Worm (Caenorhabditis elegans) whole organism, mixed stage, embryonic: ENCODE data around the gene C02F5.2.

Experiments
- bed-3 ChIP-seq: fragments of 200-800 bp; sonication (Bioruptor generic); optimal IDR thresholded peaks from 3 replicates; lab custom pipeline; 2018; ENCODE audit warnings: mild to moderate bottlenecking, missing genetic modification characterization, moderate library complexity, missing compliant biosample characterization
- ceh-39 ChIP-seq: fragments of 150-350 bp; optimal IDR thresholded peaks from 2 replicates; lab custom pipeline; 2014; ENCODE audit warnings: missing biosample characterization, missing genetic modification characterization
- ceh-43 ChIP-seq: fragments of 200-800 bp; sonication (Bioruptor generic); optimal IDR thresholded peaks from 2 replicates; lab custom pipeline; 2018; ENCODE audit warnings: mild to moderate bottlenecking, missing genetic modification characterization, moderate library complexity, missing compliant biosample characterization
- ces-1 ChIP-seq: fragments of 150-350 bp; optimal IDR thresholded peaks from 2 replicates; lab custom pipeline; 2014; ENCODE audit warnings: missing biosample characterization, missing genetic modification reagents, missing genetic modification characterization
- cnd-1 ChIP-seq: fragments of 200-800 bp; sonication (Bioruptor generic); optimal IDR thresholded peaks from 2 replicates; lab custom pipeline; 2018; ENCODE audit warnings: mild to moderate bottlenecking, missing genetic modification characterization, missing compliant biosample characterization
- drap-1 ChIP-seq: fragments of 200-800 bp; sonication (Bioruptor generic); optimal IDR thresholded peaks from 3 replicates; lab custom pipeline; 2018; ENCODE audit warnings: mild to moderate bottlenecking, missing genetic modification characterization, missing compliant biosample characterization
- elt-3 ChIP-seq: fragments of 150-350 bp; optimal IDR thresholded peaks from 2 replicates; lab custom pipeline; 2014; ENCODE audit warnings: missing biosample characterization, missing genetic modification characterization
- flh-1 ChIP-seq: fragments of 200-800 bp; sonication (Bioruptor generic); optimal IDR thresholded peaks from 2 replicates; lab custom pipeline; 2018; ENCODE audit warnings: mild to moderate bottlenecking, missing genetic modification characterization, moderate library complexity, missing compliant biosample characterization
- ham-2 ChIP-seq: fragments of 200-800 bp; sonication (Bioruptor generic); optimal IDR thresholded peaks from 2 replicates; lab custom pipeline; 2018; ENCODE audit warnings: mild to moderate bottlenecking, missing genetic modification characterization, missing compliant biosample characterization
- hlh-1 ChIP-seq: fragments of 150-350 bp; optimal IDR thresholded peaks from 2 replicates; lab custom pipeline; 2014; ENCODE audit warnings: missing biosample characterization, missing genetic modification reagents, missing genetic modification characterization
- lin-13 ChIP-seq: fragments of 150-350 bp; optimal IDR thresholded peaks from 2 replicates; lab custom pipeline; 2014; ENCODE audit warnings: missing biosample characterization, missing genetic modification characterization
- lin-32 ChIP-seq: fragments of 200-800 bp; sonication (Bioruptor generic); optimal IDR thresholded peaks from 2 replicates; lab custom pipeline; 2018; ENCODE audit warnings: mild to moderate bottlenecking, missing genetic modification characterization, missing compliant biosample characterization
- lsy-2 ChIP-seq: fragments of 150-350 bp; optimal IDR thresholded peaks from 2 replicates; lab custom pipeline; 2014; ENCODE audit warnings: missing biosample characterization, missing genetic modification characterization
- mab-5 ChIP-seq: fragments of 150-350 bp; optimal IDR thresholded peaks from 2 replicates; lab custom pipeline; 2014; ENCODE audit warnings: missing biosample characterization, missing genetic modification characterization
- mls-2 ChIP-seq: sonication (generic microtip); optimal IDR thresholded peaks from 2 replicates; lab custom pipeline; 2016; ENCODE audit warnings: mild to moderate bottlenecking, missing genetic modification characterization, moderate library complexity, missing compliant biosample characterization
- nhr-12 ChIP-seq: fragments of 150-350 bp; optimal IDR thresholded peaks from 2 replicates; lab custom pipeline; 2014; ENCODE audit warnings: missing biosample characterization, missing genetic modification characterization
- nhr-2 ChIP-seq: fragments of 150-350 bp; optimal IDR thresholded peaks from 2 replicates; lab custom pipeline; 2014; ENCODE audit warnings: missing biosample characterization, missing genetic modification characterization
- nhr-237 ChIP-seq: fragments of 150-350 bp; optimal IDR thresholded peaks from 2 replicates; lab custom pipeline; 2014; ENCODE audit warnings: missing biosample characterization, missing genetic modification characterization
- nhr-28 ChIP-seq: fragments of 150-350 bp; optimal IDR thresholded peaks from 2 replicates; lab custom pipeline; 2014; ENCODE audit warnings: missing biosample characterization, missing genetic modification characterization
- nhr-76 ChIP-seq: sonication (generic microtip); optimal IDR thresholded peaks from 2 replicates; lab custom pipeline; 2017; ENCODE audit warnings: missing biosample characterization, missing genetic modification characterization
- pha-4 ChIP-seq: fragments of 150-350 bp; optimal IDR thresholded peaks from 2 replicates; lab custom pipeline; 2018; ENCODE audit warnings: missing biosample characterization, missing genetic modification reagents, missing genetic modification characterization
- snpc-4 ChIP-seq: fragments of 150-350 bp; optimal IDR thresholded peaks from 2 replicates; lab custom pipeline; 2014; ENCODE audit warnings: missing biosample characterization, missing genetic modification characterization
- sptf-1 ChIP-seq: sonication (generic microtip); optimal IDR thresholded peaks from 2 replicates; lab custom pipeline; 2017; ENCODE audit warnings: mild to moderate bottlenecking, missing genetic modification characterization, moderate library complexity, missing compliant biosample characterization
- tbx-8 ChIP-seq: fragments of 200-800 bp; sonication (Bioruptor generic); optimal IDR thresholded peaks from 2 replicates; lab custom pipeline; 2018; ENCODE audit warnings: mild to moderate bottlenecking, missing genetic modification characterization, moderate library complexity, missing compliant biosample characterization
- unc-120 ChIP-seq: sonication (generic microtip); optimal IDR thresholded peaks from 2 replicates; lab custom pipeline; 2017; ENCODE audit warnings: missing genetic modification characterization, missing compliant biosample characterization; ENCODE audit not compliant: poor library complexity, severe bottlenecking
- unc-62 ChIP-seq: fragments of 150-350 bp; optimal IDR thresholded peaks from 2 replicates; lab custom pipeline; 2014; ENCODE audit warnings: missing biosample characterization, missing genetic modification reagents, missing genetic modification characterization
- zip-8 ChIP-seq: fragments of 150-350 bp; optimal IDR thresholded peaks from 2 replicates; lab custom pipeline; 2014; ENCODE audit warnings: missing biosample characterization, missing genetic modification characterization
- ztf-11 ChIP-seq: fragments of 150-350 bp; optimal IDR thresholded peaks from 2 replicates; lab custom pipeline; 2014; ENCODE audit warnings: missing biosample characterization, missing genetic modification characterization

C02F5.2 gene

DNA sequence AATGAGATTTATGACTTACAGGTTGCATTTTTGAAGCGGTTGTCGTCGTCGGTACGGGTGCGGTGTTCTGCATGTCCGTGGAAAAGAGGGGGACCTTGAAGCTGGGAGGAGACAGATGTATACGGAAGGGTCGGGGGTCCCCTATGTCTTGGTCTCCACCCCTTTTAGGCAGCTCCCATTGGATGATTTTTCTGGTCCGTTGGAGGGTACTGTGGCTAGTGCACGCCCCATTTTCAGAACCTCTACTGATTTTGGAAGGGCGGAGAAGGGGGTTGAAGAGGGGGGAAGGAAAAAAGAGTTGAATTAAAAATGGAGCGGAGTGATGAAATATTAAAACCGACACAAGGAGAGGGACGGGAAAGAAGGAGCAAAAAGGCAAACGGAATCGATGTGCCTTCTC is 33.2 kb upstream of the C02F5.2 start, which contains the start of gene unc-86:
TSS of gene unc-86 (minus strand) at position 113 of the 400 bp plus-strand sequence.
- TF ChIP-seq lsy-2 (tag; lab: Kevin White, UChicago) (peak; percentile 55), ztf-11 (tag; lab: Kevin White, UChicago) (no peak)

DNA sequence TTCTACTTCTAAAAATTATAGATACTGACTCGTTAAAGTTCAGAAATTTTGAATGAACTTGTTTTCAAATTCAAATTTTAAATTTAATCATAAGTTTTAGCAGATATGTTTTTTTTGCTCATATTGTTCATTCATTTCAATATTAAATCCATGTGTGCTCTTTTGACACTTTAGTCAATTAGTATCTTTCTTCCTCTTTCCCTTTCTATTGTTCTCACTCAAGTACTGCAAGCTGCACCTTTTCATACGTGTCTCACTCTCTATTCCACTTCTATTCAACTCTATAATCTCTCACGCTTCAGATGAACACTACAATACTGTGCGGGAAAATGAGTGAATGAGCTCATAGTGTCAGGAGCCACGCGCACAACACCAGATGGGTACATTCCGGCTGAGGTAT is 31.5 kb upstream of the C02F5.2 start, which contains the start of gene C30A5.16:
TSS of gene C30A5.16 (plus strand) at position 301 of the 400 bp plus-strand sequence.
- TF ChIP-seq flh-1 (GFP tag; lab: Kevin White, UChicago) = no peak
- no peak for TF ChIP-seq snpc-4 (tag; lab: Kevin White, UChicago)
- no peak for TF ChIP-seq sptf-1
- TF ChIP-seq lin-13 = no peak
- TF ChIP-seq lin-32 = no peak
- no peak for TF ChIP-seq drap-1 (GFP tag; lab: Kevin White, UChicago)
- TF ChIP-seq unc-62 (GFP tag; lab: Kevin White, UChicago) = no peak
- TF ChIP-seq tbx-8 (GFP tag; lab: Kevin White, UChicago) = no peak
- TF ChIP-seq nhr-76 = no peak
- no peak for TF ChIP-seq ztf-11 (tag; lab: Kevin White, UChicago)
- TF ChIP-seq ceh-43 (GFP tag; lab: Kevin White, UChicago) = no peak
- no peak for TF ChIP-seq bed-3 (GFP tag; lab: Kevin White, UChicago)
- no peak for TF ChIP-seq elt-3
- TF ChIP-seq cnd-1 (tag; lab: Kevin White, UChicago) = no peak
- TF ChIP-seq lsy-2 (tag; lab: Kevin White, UChicago) = no peak

DNA sequence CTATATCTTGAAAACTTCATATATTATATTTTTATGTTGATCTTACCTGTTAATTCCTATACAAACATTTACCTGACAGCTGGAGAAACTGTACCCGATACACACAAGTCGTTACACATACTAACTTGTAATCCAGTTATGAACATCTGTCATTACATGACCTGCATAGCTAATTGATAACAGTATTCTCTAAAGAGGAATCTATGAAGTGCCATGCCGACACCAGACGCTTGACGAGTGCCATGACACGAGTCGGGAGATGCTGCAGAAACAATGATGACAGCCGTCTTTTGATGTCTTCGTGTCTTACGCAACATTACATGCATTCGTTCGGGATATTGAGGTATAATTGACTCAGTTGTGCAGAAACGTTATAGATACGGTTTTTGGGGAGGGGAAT is 29.3 kb upstream of the C02F5.2 start:
- TF ChIP-seq nhr-2 (tag; lab: Kevin White, UChicago) (peak; percentile 31), ces-1 (GFP tag; lab: Kevin White, UChicago) (no peak), unc-62 (GFP tag; lab: Kevin White, UChicago) (no peak), zip-8 (tag; lab: Kevin White, UChicago) (peak; percentile 27)

DNA sequence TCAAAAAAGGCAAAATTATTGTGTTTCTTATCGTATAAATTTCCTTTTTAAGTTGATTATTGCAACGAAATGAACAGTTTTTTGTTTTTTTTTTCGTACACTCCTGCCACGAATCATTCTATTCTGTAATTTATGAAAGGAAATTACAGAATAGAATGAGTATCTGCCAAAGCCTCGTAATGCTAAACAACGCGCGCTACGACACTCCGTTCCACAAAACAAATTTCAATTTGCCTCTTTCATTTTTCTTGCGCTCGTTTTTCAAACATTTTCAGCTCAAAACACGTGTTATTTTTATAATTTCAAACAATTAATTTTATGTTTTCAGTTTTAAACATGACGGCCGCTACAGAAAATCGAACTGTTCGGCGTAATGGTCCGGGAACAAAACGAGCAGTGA is 24.6 kb upstream of the C02F5.2 start, which contains the start of gene mob-4:
TSS of gene mob-4 (plus strand) at position 329 of the 400 bp plus-strand sequence.
- TF ChIP-seq tbx-8 (GFP tag; lab: Kevin White, UChicago) = no peak
- TF ChIP-seq flh-1 (GFP tag; lab: Kevin White, UChicago) = no peak
- no peak for TF ChIP-seq zip-8 (tag; lab: Kevin White, UChicago)
- TF ChIP-seq nhr-28 (tag; lab: Kevin White, UChicago) = no peak
- TF ChIP-seq bed-3 (GFP tag; lab: Kevin White, UChicago) = no peak
- TF ChIP-seq ceh-43 (GFP tag; lab: Kevin White, UChicago) = no peak
- no peak for TF ChIP-seq snpc-4 (tag; lab: Kevin White, UChicago)
- no peak for TF ChIP-seq unc-120 (tag; lab: Kevin White, UChicago)
- TF ChIP-seq nhr-237 (tag; lab: Kevin White, UChicago) = no peak
- TF ChIP-seq ztf-11 (tag; lab: Kevin White, UChicago) = no peak
- no peak for TF ChIP-seq hlh-1
- TF ChIP-seq sptf-1 = no peak
- no peak for TF ChIP-seq ham-2 (GFP tag; lab: Kevin White, UChicago)
- TF ChIP-seq lin-13 = no peak
- TF ChIP-seq nhr-76 = no peak
- TF ChIP-seq nhr-2 (tag; lab: Kevin White, UChicago) = no peak
- no peak for TF ChIP-seq mab-5 (tag; lab: Kevin White, UChicago)
- no peak for TF ChIP-seq unc-62 (GFP tag; lab: Kevin White, UChicago)

DNA sequence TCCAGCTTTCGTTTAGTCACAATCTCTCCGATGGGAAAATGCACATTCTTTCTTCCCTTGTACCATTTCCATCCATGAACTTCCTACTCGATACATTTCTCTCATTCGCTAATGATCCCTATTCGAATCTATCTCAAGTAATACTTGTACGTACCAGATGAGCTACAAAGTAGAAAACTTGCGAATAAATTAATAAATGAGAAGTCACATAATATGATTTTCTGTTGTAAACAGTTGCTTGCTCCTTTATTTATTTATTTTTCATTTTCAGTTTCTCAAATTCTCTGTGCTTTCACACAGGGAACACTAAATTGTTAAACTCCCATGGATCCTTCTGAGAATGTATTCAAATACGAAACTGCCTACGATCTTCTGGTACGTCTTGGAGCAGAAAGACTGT is 23.2 kb upstream of the C02F5.2 start, which contains the start of gene rfs-1:
TSS of gene rfs-1 (plus strand) at position 301 of the 400 bp plus-strand sequence.
- no peak for TF ChIP-seq pha-4 (tag; lab: Kevin White, UChicago)
- TF ChIP-seq sptf-1 = no peak
- no peak for TF ChIP-seq nhr-28 (tag; lab: Kevin White, UChicago)
- no peak for TF ChIP-seq ztf-11 (tag; lab: Kevin White, UChicago)
- no peak for TF ChIP-seq mab-5 (tag; lab: Kevin White, UChicago)
- TF ChIP-seq flh-1 (GFP tag; lab: Kevin White, UChicago) = no peak

DNA sequence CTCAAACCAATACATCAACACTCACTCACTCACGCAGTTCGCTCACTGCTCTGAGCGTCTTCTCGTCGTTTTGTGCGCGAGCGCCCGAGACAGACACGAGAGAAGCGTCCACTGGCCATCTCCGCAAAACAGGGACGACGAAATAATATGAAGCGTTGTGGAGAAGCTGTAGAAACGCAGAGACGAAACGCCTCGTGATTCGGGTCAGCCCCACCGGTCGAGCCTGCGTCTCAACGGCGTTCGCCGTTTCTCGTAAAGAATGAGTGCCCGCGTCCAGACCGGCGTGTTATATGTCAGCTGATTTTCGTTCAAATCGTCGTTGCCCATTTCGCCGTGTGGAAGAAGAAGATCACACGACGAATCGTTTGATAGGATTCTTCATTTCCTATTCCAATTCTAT is 21.9 kb upstream of the C02F5.2 start, which contains the start of gene fbxl-1:
TSS of gene fbxl-1 (plus strand) at position 320 of the 400 bp plus-strand sequence.
- TF ChIP-seq mls-2 (tag; lab: Kevin White, UChicago) (peak; percentile 35), ceh-39 (tag; lab: Kevin White, UChicago) (no peak), lin-13 (no peak), nhr-76 (no peak), lin-32 (no peak), ces-1 (GFP tag; lab: Kevin White, UChicago) (no peak), mab-5 (tag; lab: Kevin White, UChicago) (no peak), drap-1 (GFP tag; lab: Kevin White, UChicago) (peak; percentile 34), nhr-12 (tag; lab: Kevin White, UChicago) (no peak), unc-120 (tag; lab: Kevin White, UChicago) (peak; percentile 71), ham-2 (GFP tag; lab: Kevin White, UChicago) (peak; percentile 33)
